Fruit fly (Drosophila melanogaster): ENCODE data around the gene plum.

plum gene

DNA sequence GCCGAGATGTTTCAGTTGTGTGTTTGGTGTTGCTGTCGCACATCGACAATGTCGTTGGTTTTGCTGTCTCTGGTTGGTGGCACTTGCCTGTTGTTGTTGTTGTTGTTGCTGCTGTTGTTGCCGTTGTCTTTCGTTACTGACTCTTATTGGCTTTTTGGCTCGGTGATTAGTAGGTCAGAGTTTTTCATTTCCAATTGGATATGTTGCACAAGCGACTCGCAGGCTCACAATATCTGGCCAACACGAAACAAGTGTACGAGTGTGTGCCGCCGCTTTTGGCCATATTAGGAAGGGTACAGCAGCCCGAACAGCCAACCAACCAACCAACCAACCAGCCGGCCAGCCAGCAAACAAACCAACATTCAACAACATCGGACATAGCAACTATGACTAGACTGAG lies 101.3 kb downstream of the plum start:
- TF ChIP-seq h (optimal IDR thresholded peaks at IDR 0.05): no peak
- no peak for TF ChIP-seq Sin3A (optimal IDR thresholded peaks at IDR 0.05)
- TF ChIP-seq insv (optimal IDR thresholded peaks at IDR 0.05): no peak
- TF ChIP-seq psq (optimal IDR thresholded peaks at IDR 0.05): no peak
- TF ChIP-seq Myc (optimal IDR thresholded peaks at IDR 0.05): no peak
- TF ChIP-seq ttk (optimal IDR thresholded peaks at IDR 0.05): no peak

DNA sequence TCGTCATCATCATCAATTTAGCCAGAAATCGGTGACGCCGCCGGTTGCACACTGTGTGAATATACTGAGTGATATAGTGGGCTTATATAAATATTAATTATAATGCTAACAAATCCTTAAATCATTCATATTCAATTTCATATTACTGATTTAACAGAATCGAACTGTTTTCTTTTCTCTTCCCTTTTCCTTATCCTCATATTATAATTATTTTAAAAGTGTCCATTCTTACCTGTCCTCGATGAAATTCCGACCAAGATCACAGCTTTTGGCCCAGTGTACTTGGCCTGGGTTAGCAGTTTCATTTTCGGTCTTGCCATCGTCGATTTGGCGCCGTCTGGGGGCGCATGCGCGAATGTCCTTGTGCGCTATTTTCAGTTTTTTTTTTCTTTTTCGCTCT lies 102.0 kb downstream of the plum start:
- TF ChIP-seq Sin3A (optimal IDR thresholded peaks at IDR 0.05) (no peak), psq (optimal IDR thresholded peaks at IDR 0.05) (no peak), Myc (optimal IDR thresholded peaks at IDR 0.05) (no peak), h (optimal IDR thresholded peaks at IDR 0.05) (no peak), ttk (optimal IDR thresholded peaks at IDR 0.05) (no peak), insv (optimal IDR thresholded peaks at IDR 0.05) (no peak)

DNA sequence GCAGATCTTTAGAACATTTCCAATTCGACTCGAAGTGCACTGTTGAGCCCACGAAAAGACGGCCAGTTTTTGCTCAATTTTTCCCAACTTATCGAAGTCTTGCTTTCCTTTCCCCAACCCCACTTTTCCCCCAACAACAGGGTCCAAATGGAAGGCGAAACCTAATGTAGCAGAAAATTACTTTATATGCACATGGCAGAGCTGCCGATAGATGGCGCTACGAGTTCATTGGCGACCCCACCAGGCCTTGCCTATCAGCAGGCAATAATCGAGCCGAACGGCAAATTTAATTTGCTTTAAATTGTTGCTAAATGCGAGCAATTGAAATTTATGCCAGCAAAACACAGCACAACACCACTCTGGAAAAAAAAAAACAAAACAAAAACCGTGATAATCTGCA lies 102.5 kb downstream of the plum start:
- TF ChIP-seq ttk (optimal IDR thresholded peaks at IDR 0.05): no peak
- TF ChIP-seq Myc (optimal IDR thresholded peaks at IDR 0.05): no peak
- no peak for TF ChIP-seq insv (optimal IDR thresholded peaks at IDR 0.05)
- no peak for TF ChIP-seq psq (optimal IDR thresholded peaks at IDR 0.05)
- TF ChIP-seq Sin3A (optimal IDR thresholded peaks at IDR 0.05): no peak
- TF ChIP-seq h (optimal IDR thresholded peaks at IDR 0.05): no peak

DNA sequence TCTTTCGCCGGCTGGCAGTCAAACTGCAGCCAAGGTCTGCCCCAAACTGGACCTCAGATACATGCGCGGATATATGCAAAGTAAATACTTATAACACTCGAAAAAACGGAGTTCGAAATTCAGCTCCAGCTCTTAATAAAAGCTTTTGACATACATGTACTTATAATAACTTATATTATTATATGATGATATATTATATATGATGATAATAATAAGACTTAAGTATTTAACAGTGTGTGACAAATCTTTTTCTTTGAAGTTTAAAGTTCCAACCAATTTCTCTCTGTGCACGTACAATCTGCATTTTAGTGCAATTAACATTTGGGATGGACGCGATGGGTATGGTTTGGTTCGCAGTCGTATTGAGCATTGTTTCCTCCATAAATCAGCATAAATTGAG lies 105.4 kb downstream of the plum start:
- TF ChIP-seq Sin3A (optimal IDR thresholded peaks at IDR 0.05) (no peak), psq (optimal IDR thresholded peaks at IDR 0.05) (no peak), ttk (optimal IDR thresholded peaks at IDR 0.05) (no peak)

DNA sequence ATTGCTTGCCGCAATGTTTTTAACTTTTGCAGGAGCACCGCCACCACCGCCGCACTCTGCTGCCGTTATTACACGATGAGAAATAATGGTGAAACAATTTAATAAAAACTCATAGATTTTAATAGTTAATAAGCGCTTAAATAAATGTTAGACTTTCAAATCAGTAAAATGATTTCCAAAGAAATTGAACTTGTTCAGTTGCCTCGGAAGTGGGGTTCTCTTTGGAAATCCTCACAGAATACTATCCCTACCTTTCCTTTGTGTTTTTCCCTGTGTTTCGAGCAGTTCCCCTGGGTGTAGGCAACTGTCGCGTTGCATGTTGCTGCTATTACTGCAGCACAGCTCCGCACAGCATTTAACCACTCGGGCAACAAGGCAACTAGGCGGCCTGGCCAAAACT lies 106.8 kb downstream of the plum start:
- TF ChIP-seq Sin3A (optimal IDR thresholded peaks at IDR 0.05) (no peak), h (optimal IDR thresholded peaks at IDR 0.05) (no peak), insv (optimal IDR thresholded peaks at IDR 0.05) (no peak), ttk (optimal IDR thresholded peaks at IDR 0.05) (no peak), psq (optimal IDR thresholded peaks at IDR 0.05) (no peak), Myc (optimal IDR thresholded peaks at IDR 0.05) (no peak)

DNA sequence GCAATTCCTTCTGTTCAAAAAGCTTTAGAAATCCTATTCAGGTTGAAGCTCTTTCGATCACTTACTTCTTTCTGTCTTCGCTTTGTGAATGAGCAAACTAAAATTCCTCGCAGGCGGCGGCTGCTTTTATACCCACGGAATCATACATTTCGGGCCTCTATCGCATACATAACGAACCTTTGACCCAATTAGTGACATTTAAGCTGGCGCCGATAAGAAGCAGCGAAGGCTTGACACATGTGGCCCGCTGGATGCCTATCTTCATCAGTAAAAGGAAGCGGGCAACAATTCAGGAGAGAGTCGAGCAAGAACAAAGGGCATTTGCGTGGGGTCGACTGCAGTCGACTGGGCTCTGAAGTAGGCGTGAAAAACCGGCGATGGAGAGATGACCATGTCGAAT lies 109.3 kb downstream of the plum start, which contains the start of gene CG34291:
TSS of gene CG34291 (minus strand) at position 101 of the 400 bp plus-strand sequence.
- TF ChIP-seq ttk (optimal IDR thresholded peaks at IDR 0.05) (no peak), insv (optimal IDR thresholded peaks at IDR 0.05) (no peak), psq (optimal IDR thresholded peaks at IDR 0.05) (no peak), Myc (optimal IDR thresholded peaks at IDR 0.05) (no peak), Sin3A (optimal IDR thresholded peaks at IDR 0.05) (no peak), h (optimal IDR thresholded peaks at IDR 0.05) (no peak)

DNA sequence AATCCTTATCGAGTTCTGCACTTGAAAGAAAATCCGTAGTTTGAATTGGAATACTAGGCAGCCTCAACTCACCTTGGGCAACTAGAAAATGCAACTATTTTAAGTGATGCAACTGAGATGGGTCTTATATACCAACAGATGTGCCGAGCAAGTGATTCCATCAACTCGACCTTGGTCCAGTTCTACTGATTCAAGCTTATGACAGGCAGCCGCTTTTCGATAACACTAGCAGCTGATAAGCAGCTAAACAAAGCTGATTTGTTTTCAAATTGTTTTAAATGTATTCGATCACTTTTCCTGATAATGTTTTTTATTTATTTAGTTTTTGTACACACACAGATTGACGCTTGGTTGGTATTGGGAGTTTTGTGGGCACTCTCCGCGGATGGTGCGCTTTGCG lies 110.0 kb downstream of the plum start, which contains the start of gene CG6503:
TSS of gene CG6503 (minus strand) at position 101 of the 400 bp plus-strand sequence.
- TF ChIP-seq Sin3A (optimal IDR thresholded peaks at IDR 0.05) (no peak), Myc (optimal IDR thresholded peaks at IDR 0.05) (no peak)
